Fruit fly (Drosophila melanogaster) whole organism, embryonic: ENCODE data around the gene CG31131.

Experiments
- ATbp ChIP-seq: fragments of 200-800 bp; sonication (Bioruptor generic); optimal IDR thresholded peaks from 2 replicates; lab custom pipeline; 2017; ENCODE audit warnings: missing biosample characterization, mild to moderate bottlenecking, missing genetic modification characterization, missing genetic modification reagents
- Abd-B ChIP-seq: fragments of 200-800 bp; sonication (Bioruptor generic); optimal IDR thresholded peaks from 2 replicates; lab custom pipeline; 2018; ENCODE audit warnings: missing biosample characterization, mild to moderate bottlenecking, missing genetic modification characterization, moderate library complexity
- Aef1 ChIP-seq: fragments of 200-800 bp; sonication (Bioruptor generic); IDR thresholded peaks from 3 replicates; pipeline ENCODE4 v1.3.6; 2022; ENCODE audit warnings: missing biosample characterization, missing genetic modification characterization
- B-H2 ChIP-seq: fragments of 200-800 bp; sonication (Bioruptor generic); optimal IDR thresholded peaks from 2 replicates; lab custom pipeline; 2018; ENCODE audit warnings: missing biosample characterization, mild to moderate bottlenecking, missing genetic modification characterization
- CG1024 ChIP-seq: fragments of 200-800 bp; sonication (Bioruptor generic); IDR thresholded peaks from 2 replicates; pipeline ENCODE4 v1.3.6; 2022; ENCODE audit warnings: missing biosample characterization, missing genetic modification characterization
- CG10543 ChIP-seq: fragments of 200-800 bp; sonication (Bioruptor generic); optimal IDR thresholded peaks from 3 replicates; lab custom pipeline; 2017; ENCODE audit warnings: missing biosample characterization, mild to moderate bottlenecking, missing genetic modification characterization, moderate library complexity
- CG12219 ChIP-seq: fragments of 200-800 bp; sonication (Bioruptor generic); optimal IDR thresholded peaks from 3 replicates; lab custom pipeline; 2018; ENCODE audit warnings: missing biosample characterization, mild to moderate bottlenecking, missing genetic modification characterization
- CG14050 ChIP-seq: fragments of 200-800 bp; sonication (Bioruptor generic); IDR thresholded peaks from 3 replicates; pipeline ENCODE4 v1.3.6; 2022; ENCODE audit warnings: missing biosample characterization, missing genetic modification characterization
- CG17361 ChIP-seq: fragments of 200-800 bp; sonication (Bioruptor generic); IDR thresholded peaks from 3 replicates; pipeline ENCODE4 v1.3.6; 2022; ENCODE audit warnings: missing biosample characterization, missing genetic modification characterization
- CG2129 ChIP-seq: fragments of 200-800 bp; sonication (Bioruptor generic); IDR thresholded peaks from 2 replicates; pipeline ENCODE4 v1.3.6; 2022; ENCODE audit warnings: missing biosample characterization, missing genetic modification characterization; ENCODE audit not compliant: partially characterized antibody
- CG2875 ChIP-seq: fragments of 200-800 bp; sonication (Bioruptor generic); optimal IDR thresholded peaks from 2 replicates; lab custom pipeline; 2017; ENCODE audit warnings: missing biosample characterization, mild to moderate bottlenecking, missing genetic modification characterization, missing genetic modification reagents
- CG3065 ChIP-seq: fragments of 200-800 bp; sonication (Bioruptor generic); optimal IDR thresholded peaks from 2 replicates; lab custom pipeline; 2016; ENCODE audit warnings: missing biosample characterization, missing genetic modification characterization
- CG7271 ChIP-seq: fragments of 200-800 bp; sonication (Bioruptor generic); optimal IDR thresholded peaks from 2 replicates; lab custom pipeline; 2018; ENCODE audit warnings: missing biosample characterization, mild to moderate bottlenecking, missing genetic modification characterization, moderate library complexity
- CG7987 ChIP-seq: fragments of 200-800 bp; sonication (Bioruptor generic); optimal IDR thresholded peaks from 2 replicates; lab custom pipeline; 2018; ENCODE audit warnings: missing biosample characterization, mild to moderate bottlenecking, missing genetic modification characterization, moderate library complexity
- CG9932 ChIP-seq: fragments of 200-800 bp; sonication (Bioruptor generic); IDR thresholded peaks from 2 replicates; pipeline ENCODE4 v1.3.6; 2022; ENCODE audit warnings: missing biosample characterization, missing genetic modification characterization
- CoRest ChIP-seq: fragments of 200-800 bp; sonication (Bioruptor generic); optimal IDR thresholded peaks from 3 replicates; lab custom pipeline; 2018; ENCODE audit warnings: missing biosample characterization, mild to moderate bottlenecking, missing genetic modification characterization, moderate library complexity
- D19B ChIP-seq: fragments of 200-800 bp; sonication (Bioruptor generic); optimal IDR thresholded peaks from 2 replicates; lab custom pipeline; 2017; ENCODE audit warnings: missing biosample characterization, mild to moderate bottlenecking, missing genetic modification characterization
- Dad ChIP-seq: fragments of 200-800 bp; sonication (Bioruptor generic); optimal IDR thresholded peaks from 3 replicates; lab custom pipeline; 2016; ENCODE audit warnings: missing biosample characterization, missing genetic modification characterization
- Dek ChIP-seq: fragments of 200-800 bp; sonication (Bioruptor generic); optimal IDR thresholded peaks from 3 replicates; lab custom pipeline; 2019; ENCODE audit warnings: missing biosample characterization, mild to moderate bottlenecking, missing genetic modification characterization, moderate library complexity
- Dll ChIP-seq: fragments of 200-800 bp; sonication (Bioruptor generic); IDR thresholded peaks from 4 replicates; pipeline ENCODE4 v1.3.6; 2022; ENCODE audit warnings: missing biosample characterization, missing genetic modification characterization; ENCODE audit not compliant: partially characterized antibody
- Gsc ChIP-seq: fragments of 200-800 bp; sonication (Bioruptor generic); IDR thresholded peaks from 2 replicates; pipeline ENCODE4 v1.3.6; 2022; ENCODE audit warnings: missing biosample characterization, missing genetic modification characterization
- Gug ChIP-seq: fragments of 200-800 bp; sonication (Bioruptor generic); IDR thresholded peaks from 4 replicates; pipeline ENCODE4 v1.3.6; 2022; ENCODE audit warnings: missing biosample characterization, missing genetic modification characterization
- Lhr ChIP-seq: fragments of 200-800 bp; sonication (Bioruptor generic); optimal IDR thresholded peaks from 3 replicates; lab custom pipeline; 2017; ENCODE audit warnings: mild to moderate bottlenecking, missing biosample characterization, missing genetic modification reagents, missing genetic modification characterization
- Lpt ChIP-seq: fragments of >200 bp; optimal IDR thresholded peaks from 2 replicates; lab custom pipeline; 2018; ENCODE audit warnings: missing biosample characterization, missing genetic modification characterization
- Med ChIP-seq: fragments of 200-800 bp; sonication (Bioruptor generic); peaks from one replicate; lab custom pipeline; 2016; ENCODE audit warnings: missing biosample characterization, missing genetic modification characterization, mild to moderate bottlenecking, inconsistent platforms, moderate library complexity
- NC2β ChIP-seq: fragments of 200-800 bp; sonication (Bioruptor generic); optimal IDR thresholded peaks from 2 replicates; lab custom pipeline; 2016; ENCODE audit warnings: missing biosample characterization, missing genetic modification characterization
- NK7.1 ChIP-seq: fragments of 200-800 bp; sonication (Bioruptor generic); optimal IDR thresholded peaks from 3 replicates; lab custom pipeline; 2016; ENCODE audit warnings: missing biosample characterization, missing genetic modification characterization
- ato ChIP-seq: fragments of 200-800 bp; sonication (Bioruptor generic); IDR thresholded peaks from 2 replicates; pipeline ENCODE4 v1.3.6; 2022; ENCODE audit warnings: missing biosample characterization, missing genetic modification characterization; ENCODE audit not compliant: partially characterized antibody
- btn ChIP-seq: fragments of 200-800 bp; sonication (Bioruptor generic); optimal IDR thresholded peaks from 2 replicates; lab custom pipeline; 2016; ENCODE audit warnings: missing biosample characterization, missing genetic modification characterization
- cwo ChIP-seq: fragments of 200-800 bp; sonication (Bioruptor generic); optimal IDR thresholded peaks from 3 replicates; lab custom pipeline; 2017; ENCODE audit warnings: missing biosample characterization, missing genetic modification characterization, mild to moderate bottlenecking, moderate library complexity, missing genetic modification reagents
- dmrt11E ChIP-seq: fragments of 200-800 bp; sonication (Bioruptor generic); optimal IDR thresholded peaks from 3 replicates; lab custom pipeline; 2018; ENCODE audit warnings: missing biosample characterization, mild to moderate bottlenecking, missing genetic modification characterization, moderate library complexity
- gcm ChIP-seq: fragments of 200-800 bp; sonication (Bioruptor generic); optimal IDR thresholded peaks from 2 replicates; lab custom pipeline; 2019; ENCODE audit warnings: missing biosample characterization, mild to moderate bottlenecking, missing genetic modification characterization, moderate library complexity
- gfzf ChIP-seq: fragments of 200-800 bp; sonication (Bioruptor generic); optimal IDR thresholded peaks from 2 replicates; lab custom pipeline; 2016; ENCODE audit warnings: missing biosample characterization, mild to moderate bottlenecking, missing genetic modification characterization, moderate library complexity
- hbn ChIP-seq: fragments of 200-800 bp; sonication (Bioruptor generic); IDR thresholded peaks from 2 replicates; pipeline ENCODE4 v1.3.6; 2022; ENCODE audit warnings: missing biosample characterization, missing genetic modification characterization; ENCODE audit not compliant: partially characterized antibody
- ind ChIP-seq: fragments of 200-800 bp; sonication (Bioruptor generic); optimal IDR thresholded peaks from 3 replicates; lab custom pipeline; 2016; ENCODE audit warnings: missing biosample characterization, missing genetic modification characterization
- ken ChIP-seq: fragments of 200-800 bp; sonication (Bioruptor generic); IDR thresholded peaks from 3 replicates; pipeline ENCODE4 v1.3.6; 2022; ENCODE audit warnings: missing biosample characterization, missing genetic modification characterization
- lov ChIP-seq, 2 experiments: fragments of 200-800 bp in 1 of 2; fragments of >200 bp in 1 of 2; sonication (Bioruptor generic) in 1 of 2; IDR thresholded peaks in 1 of 2; optimal IDR thresholded peaks in 1 of 2; 2 replicates in 1 of 2; 3 replicates in 1 of 2; pipeline versions ENCODE4 v1.3.6 to Lab custom; 2017 to 2022; ENCODE audit warnings: missing biosample characterization in 1 of 2, missing genetic modification characterization in 1 of 2
- luna ChIP-seq: fragments of 200-800 bp; sonication (Bioruptor generic); optimal IDR thresholded peaks from 2 replicates; lab custom pipeline; 2016; ENCODE audit warnings: missing biosample characterization, missing genetic modification characterization
- p53 ChIP-seq: fragments of 200-800 bp; sonication (Bioruptor generic); optimal IDR thresholded peaks from 2 replicates; lab custom pipeline; 2016; ENCODE audit warnings: missing biosample characterization, missing genetic modification characterization
- pita ChIP-seq: fragments of 200-800 bp; sonication (Bioruptor generic); optimal IDR thresholded peaks from 2 replicates; lab custom pipeline; 2017; ENCODE audit warnings: missing biosample characterization, mild to moderate bottlenecking, missing genetic modification characterization
- pzg ChIP-seq: fragments of 200-800 bp; sonication (Bioruptor generic); optimal IDR thresholded peaks from 3 replicates; lab custom pipeline; 2018; ENCODE audit warnings: missing biosample characterization, mild to moderate bottlenecking, missing genetic modification characterization, moderate library complexity
- ro ChIP-seq: fragments of 200-800 bp; sonication (Bioruptor generic); IDR thresholded peaks from 2 replicates; pipeline ENCODE4 v1.3.6; 2022; ENCODE audit warnings: missing biosample characterization, missing genetic modification characterization
- sc ChIP-seq, 3 experiments: fragments of >200 bp in 2 of 3; fragments of 200-800 bp in 1 of 3; sonication (Bioruptor generic) in 1 of 3; optimal IDR thresholded peaks; 2 replicates in 2 of 3; 3 replicates in 1 of 3; lab custom pipeline; 2017; ENCODE audit warnings: mild to moderate bottlenecking in 1 of 3, missing biosample characterization in 1 of 3, missing genetic modification characterization in 1 of 3, missing genetic modification reagents in 1 of 3
- sd ChIP-seq: fragments of 200-800 bp; sonication (Bioruptor generic); optimal IDR thresholded peaks from 3 replicates; lab custom pipeline; 2018; ENCODE audit warnings: missing biosample characterization, mild to moderate bottlenecking, missing genetic modification characterization, moderate library complexity
- seq ChIP-seq: fragments of 200-800 bp; sonication (Bioruptor generic); IDR thresholded peaks from 2 replicates; pipeline ENCODE4 v1.3.6; 2022; ENCODE audit warnings: missing biosample characterization, missing genetic modification characterization
- tll ChIP-seq, 2 experiments: fragments of 200-800 bp in 1 of 2; fragments of >200 bp in 1 of 2; sonication (Bioruptor generic) in 1 of 2; optimal IDR thresholded peaks; 2 replicates each; lab custom pipeline; 2017 to 2019; ENCODE audit warnings: missing biosample characterization in 2 of 2, missing genetic modification characterization in 2 of 2, mild to moderate bottlenecking in 1 of 2, moderate library complexity in 1 of 2

Gene CG31131

dm6 chr3R:27937752-27938694 is 25.0 kb downstream of the CG31131 start, which contains the start of the genes NSD and BOD1 (continued):
- TF ChIP-seq gcm (GFP tag; lab: Kevin White, UChicago) (no peak), Lhr (GFP tag; lab: Kevin White, UChicago) (no peak), ato (GFP tag; lab: Robert Waterston, UW) (peak; percentile 96), CG7271 (tag; lab: Kevin White, UChicago) (no peak), D19B (GFP tag; lab: Kevin White, UChicago) (no peak), ind (GFP tag; lab: Kevin White, UChicago) (peak; percentile 52), btn (GFP tag; lab: Kevin White, UChicago) (no peak), hbn (GFP tag; lab: Robert Waterston, UW) (peak; percentile 86), seq (GFP tag; lab: Robert Waterston, UW) (peak; percentile 40), Lpt (GFP tag; lab: Kevin White, UChicago) (no peak), ken (GFP tag; lab: Robert Waterston, UW) (peak; percentile 82), CG2129 (GFP tag; lab: Robert Waterston, UW) (peak; percentile 81), CG7987 (GFP tag; lab: Kevin White, UChicago) (peak; percentile 20), Dad (no peak), cwo (GFP tag; lab: Kevin White, UChicago) (no peak), Med (GFP tag; lab: Kevin White, UChicago) (peak; percentile 85), Abd-B (peak; percentile 61), CG17361 (GFP tag; lab: Robert Waterston, UW) (peak; percentile 87; the same call in 2 of the 3 replicates), NC2β (no peak), Dek (tag; lab: Kevin White, UChicago) (peak; percentile 39), pzg (GFP tag; lab: Kevin White, UChicago) (peak; percentile 77), Gug (GFP tag; lab: Robert Waterston, UW) (peak; percentile 82), NK7.1 (GFP tag; lab: Kevin White, UChicago) (no peak), CG12219 (GFP tag; lab: Kevin White, UChicago) (no peak), CG3065 (GFP tag; lab: Kevin White, UChicago) (no peak), dmrt11E (tag; lab: Kevin White, UChicago) (peak; percentile 44), sc (optimal IDR thresholded peaks at IDR 0.05; lab: Kevin White, UChicago) (no peak), sc (GFP tag; optimal IDR thresholded peaks at IDR 0.05; lab: Kevin White, UChicago) (no peak), ro (GFP tag; lab: Robert Waterston, UW) (peak; percentile 34; the same call in 1 of the 2 replicates), luna (no peak), Aef1 (GFP tag; lab: Robert Waterston, UW) (peak; percentile 65), pita (GFP tag; lab: Kevin White, UChicago) (peak; percentile 43), B-H2 (GFP tag; lab: Kevin White, UChicago) (peak; percentile 27), sd (tag; lab: Kevin White, UChicago) (no peak), tll (GFP tag; optimal IDR thresholded peaks at IDR 0.05; lab: Kevin White, UChicago) (no peak), ATbp (GFP tag; lab: Kevin White, UChicago) (peak; percentile 47), CG9932 (GFP tag; lab: Robert Waterston, UW) (peak; percentile 94), p53 (no peak), gfzf (peak; percentile 13), lov (optimal IDR thresholded peaks at IDR 0.05; lab: Kevin White, UChicago) (no peak), lov (GFP tag; IDR thresholded peaks at IDR 0.05; lab: Robert Waterston, UW) (peak; percentile 47; the same call in 1 of the 3 replicates), CoRest (peak; percentile 61), CG10543 (peak; percentile 5), CG1024 (GFP tag; lab: Robert Waterston, UW) (0 out of 2 replicates have a peak, but pooled peaks have one; percentile 46), Dll (GFP tag; lab: Robert Waterston, UW) (peak; percentile 76), CG2875 (no peak), Gsc (no peak), CG14050 (GFP tag; lab: Robert Waterston, UW) (peak; percentile 43; the same call in 2 of the 3 replicates)
